Fruit fly (Drosophila melanogaster) whole organism, embryonic: ENCODE data around the gene scramb1.

Experiments used
- Asciz ChIP-seq: fragments of 200-800 bp; sonication (Bioruptor generic); optimal IDR thresholded peaks from 2 replicates; lab custom pipeline; 2017; ENCODE audit warnings: missing biosample characterization, mild to moderate bottlenecking, missing genetic modification characterization, missing genetic modification reagents
- BEAF-32 ChIP-seq: fragments of 200-800 bp; sonication (Bioruptor generic); optimal IDR thresholded peaks from 3 replicates; lab custom pipeline; 2017; ENCODE audit warnings: missing biosample characterization, missing genetic modification characterization, mild to moderate bottlenecking, moderate library complexity, missing genetic modification reagents
- CG11504 ChIP-seq: fragments of 200-800 bp; sonication (Bioruptor generic); optimal IDR thresholded peaks from 3 replicates; lab custom pipeline; 2019; ENCODE audit warnings: missing biosample characterization, mild to moderate bottlenecking, missing genetic modification characterization, moderate library complexity
- CG11723 ChIP-seq: fragments of 200-800 bp; sonication (Bioruptor generic); optimal IDR thresholded peaks from 2 replicates; lab custom pipeline; 2017; ENCODE audit warnings: missing biosample characterization, mild to moderate bottlenecking, missing genetic modification characterization
- CG12071 ChIP-seq: fragments of 200-800 bp; sonication (Bioruptor generic); optimal IDR thresholded peaks from 3 replicates; lab custom pipeline; 2018; ENCODE audit warnings: missing biosample characterization, mild to moderate bottlenecking, missing genetic modification characterization
- CG12769 ChIP-seq: fragments of 200-800 bp; sonication (Bioruptor generic); optimal IDR thresholded peaks from 2 replicates; lab custom pipeline; 2019; ENCODE audit warnings: missing biosample characterization, mild to moderate bottlenecking, missing genetic modification characterization, moderate library complexity
- CG17361 ChIP-seq: fragments of 200-800 bp; sonication (Bioruptor generic); IDR thresholded peaks from 3 replicates; pipeline ENCODE4 v1.3.6; 2022; ENCODE audit warnings: missing biosample characterization, missing genetic modification characterization
- CG2889 ChIP-seq: fragments of 200-800 bp; sonication (Bioruptor generic); IDR thresholded peaks from 3 replicates; pipeline ENCODE4 v1.3.6; 2022; ENCODE audit warnings: missing biosample characterization, missing genetic modification characterization
- CG4707 ChIP-seq: fragments of 200-800 bp; sonication (Bioruptor generic); optimal IDR thresholded peaks from 2 replicates; lab custom pipeline; 2018; ENCODE audit warnings: missing biosample characterization, mild to moderate bottlenecking, missing genetic modification characterization, moderate library complexity
- CG4730 ChIP-seq: fragments of 200-800 bp; sonication (Bioruptor generic); IDR thresholded peaks from 2 replicates; pipeline ENCODE4 v1.3.6; 2022; ENCODE audit warnings: missing biosample characterization, missing genetic modification characterization
- CG5953 ChIP-seq: fragments of 200-800 bp; sonication (Bioruptor generic); IDR thresholded peaks from 2 replicates; pipeline ENCODE4 v1.3.6; 2022; ENCODE audit warnings: missing biosample characterization, missing genetic modification characterization
- CG6791 ChIP-seq: fragments of 200-800 bp; sonication (Bioruptor generic); IDR thresholded peaks from 3 replicates; pipeline ENCODE4 v1.3.6; 2022; ENCODE audit warnings: missing biosample characterization, missing genetic modification characterization; ENCODE audit not compliant: partially characterized antibody
- CG6854 ChIP-seq: fragments of 200-800 bp; sonication (Bioruptor generic); optimal IDR thresholded peaks from 3 replicates; lab custom pipeline; 2017; ENCODE audit warnings: missing biosample characterization, mild to moderate bottlenecking, missing genetic modification characterization
- CG7271 ChIP-seq: fragments of 200-800 bp; sonication (Bioruptor generic); optimal IDR thresholded peaks from 2 replicates; lab custom pipeline; 2018; ENCODE audit warnings: missing biosample characterization, mild to moderate bottlenecking, missing genetic modification characterization, moderate library complexity
- CG7357 ChIP-seq: fragments of 200-800 bp; sonication (Bioruptor generic); IDR thresholded peaks from 3 replicates; pipeline ENCODE4 v1.3.6; 2022; ENCODE audit warnings: missing biosample characterization, missing genetic modification characterization
- CG8388 ChIP-seq: fragments of 200-800 bp; sonication (Bioruptor generic); optimal IDR thresholded peaks from 2 replicates; lab custom pipeline; 2019; ENCODE audit warnings: missing biosample characterization, mild to moderate bottlenecking, missing genetic modification characterization, moderate library complexity
- Dad ChIP-seq: fragments of 200-800 bp; sonication (Bioruptor generic); optimal IDR thresholded peaks from 3 replicates; lab custom pipeline; 2016; ENCODE audit warnings: missing biosample characterization, missing genetic modification characterization
- Deaf1 ChIP-seq: fragments of 200-800 bp; optimal IDR thresholded peaks from 3 replicates; lab custom pipeline; 2019; ENCODE audit warnings: missing biosample characterization, mild to moderate bottlenecking, missing genetic modification characterization, moderate library complexity
- Eip74EF ChIP-seq, 2 experiments: fragments of 200-800 bp in 1 of 2; fragments of >200 bp in 1 of 2; sonication (Bioruptor generic) in 1 of 2; optimal IDR thresholded peaks; 2 replicates each; lab custom pipeline; 2017 to 2019; ENCODE audit warnings: missing biosample characterization in 2 of 2, missing genetic modification characterization in 2 of 2, mild to moderate bottlenecking in 1 of 2, moderate library complexity in 1 of 2
- Ets97D ChIP-seq: fragments of 200-800 bp; sonication (Bioruptor generic); optimal IDR thresholded peaks from 3 replicates; lab custom pipeline; 2016; ENCODE audit warnings: missing biosample characterization, missing genetic modification characterization
- Fer3 ChIP-seq: fragments of 200-800 bp; sonication (Bioruptor generic); optimal IDR thresholded peaks from 2 replicates; lab custom pipeline; 2018; ENCODE audit warnings: missing biosample characterization, mild to moderate bottlenecking, missing genetic modification characterization, moderate library complexity
- Kr ChIP-seq: fragments of 200-800 bp; sonication (Bioruptor generic); optimal IDR thresholded peaks from 2 replicates; lab custom pipeline; 2017; ENCODE audit warnings: missing biosample characterization, mild to moderate bottlenecking, missing genetic modification characterization
- Med ChIP-seq: fragments of 200-800 bp; sonication (Bioruptor generic); peaks from one replicate; lab custom pipeline; 2016; ENCODE audit warnings: missing biosample characterization, missing genetic modification characterization, mild to moderate bottlenecking, inconsistent platforms, moderate library complexity
- NK7.1 ChIP-seq: fragments of 200-800 bp; sonication (Bioruptor generic); optimal IDR thresholded peaks from 3 replicates; lab custom pipeline; 2016; ENCODE audit warnings: missing biosample characterization, missing genetic modification characterization
- Nf-YA ChIP-seq: fragments of 200-800 bp; sonication (Bioruptor generic); IDR thresholded peaks from 2 replicates; pipeline ENCODE4 v1.3.6; 2022; ENCODE audit warnings: missing biosample characterization, missing genetic modification characterization
- Opbp ChIP-seq: fragments of 200-800 bp; sonication (Bioruptor generic); IDR thresholded peaks from 3 replicates; pipeline ENCODE4 v1.3.6; 2022; ENCODE audit warnings: missing biosample characterization, missing genetic modification characterization; ENCODE audit not compliant: partially characterized antibody
- Side ChIP-seq: fragments of 200-800 bp; sonication (Bioruptor generic); optimal IDR thresholded peaks from 2 replicates; lab custom pipeline; 2016; ENCODE audit warnings: missing biosample characterization, missing genetic modification characterization
- Trl ChIP-seq, 3 experiments: fragments of >200 bp in 2 of 3; fragments of 200-800 bp in 1 of 3; sonication (Bioruptor generic) in 1 of 3; optimal IDR thresholded peaks; 2 replicates in 1 of 3; 3 replicates in 2 of 3; lab custom pipeline; 2016 to 2017; ENCODE audit warnings: missing biosample characterization in 1 of 3, missing genetic modification characterization in 1 of 3
- bcd ChIP-seq: fragments of 200-800 bp; sonication (Bioruptor generic); optimal IDR thresholded peaks from 2 replicates; lab custom pipeline; 2017; ENCODE audit warnings: missing biosample characterization, mild to moderate bottlenecking, missing genetic modification characterization
- cas ChIP-seq: fragments of 200-800 bp; sonication (Bioruptor generic); IDR thresholded peaks from 2 replicates; pipeline ENCODE4 v1.3.6; 2022; ENCODE audit warnings: missing biosample characterization, missing genetic modification characterization
- chinmo ChIP-seq: fragments of 200-800 bp; sonication (Bioruptor generic); IDR thresholded peaks from 4 replicates; pipeline ENCODE4 v1.3.6; 2022; ENCODE audit warnings: missing biosample characterization, missing genetic modification characterization; ENCODE audit not compliant: partially characterized antibody
- dan ChIP-seq: fragments of 200-800 bp; sonication (Bioruptor generic); IDR thresholded peaks from 2 replicates; pipeline ENCODE4 v1.3.6; 2022; ENCODE audit warnings: missing biosample characterization, missing genetic modification characterization
- dimm ChIP-seq: fragments of 200-800 bp; sonication (Bioruptor generic); IDR thresholded peaks from 2 replicates; pipeline ENCODE4 v1.3.6; 2022; ENCODE audit warnings: missing biosample characterization, missing genetic modification characterization
- dpn ChIP-seq, 2 experiments: fragments of 200-800 bp; sonication (Bioruptor generic); optimal IDR thresholded peaks; 3 replicates each; lab custom pipeline; 2016; ENCODE audit warnings: missing biosample characterization in 2 of 2, missing genetic modification characterization in 2 of 2
- fd3F ChIP-seq: fragments of 200-800 bp; sonication (Bioruptor generic); optimal IDR thresholded peaks from 2 replicates; lab custom pipeline; 2018; ENCODE audit warnings: missing biosample characterization, mild to moderate bottlenecking, missing genetic modification characterization, moderate library complexity
- fd64A ChIP-seq: fragments of 200-800 bp; sonication (Bioruptor generic); optimal IDR thresholded peaks from 3 replicates; lab custom pipeline; 2018; ENCODE audit warnings: missing biosample characterization, mild to moderate bottlenecking, missing genetic modification characterization
- fru ChIP-seq: fragments of >200 bp; optimal IDR thresholded peaks from 2 replicates; lab custom pipeline; 2017
- ind ChIP-seq: fragments of 200-800 bp; sonication (Bioruptor generic); optimal IDR thresholded peaks from 3 replicates; lab custom pipeline; 2016; ENCODE audit warnings: missing biosample characterization, missing genetic modification characterization
- insv ChIP-seq, 2 experiments: fragments of 200-800 bp; sonication (Bioruptor generic); optimal IDR thresholded peaks; 3 replicates each; lab custom pipeline; 2016 to 2018; ENCODE audit warnings: missing biosample characterization in 2 of 2, missing genetic modification characterization in 2 of 2
- lab ChIP-seq: fragments of 200-800 bp; sonication (Bioruptor generic); optimal IDR thresholded peaks from 3 replicates; lab custom pipeline; 2017; ENCODE audit warnings: missing biosample characterization, missing genetic modification characterization, mild to moderate bottlenecking, moderate library complexity, missing genetic modification reagents
- odd ChIP-seq: fragments of 200-800 bp; sonication (Bioruptor generic); optimal IDR thresholded peaks from 2 replicates; lab custom pipeline; 2017; ENCODE audit warnings: missing biosample characterization, mild to moderate bottlenecking, missing genetic modification characterization
- p53 ChIP-seq: fragments of 200-800 bp; sonication (Bioruptor generic); optimal IDR thresholded peaks from 2 replicates; lab custom pipeline; 2016; ENCODE audit warnings: missing biosample characterization, missing genetic modification characterization
- run ChIP-seq: fragments of 200-800 bp; sonication (Bioruptor generic); optimal IDR thresholded peaks from 3 replicates; lab custom pipeline; 2018; ENCODE audit warnings: missing biosample characterization, mild to moderate bottlenecking, missing genetic modification characterization
- shn ChIP-seq: fragments of 200-800 bp; sonication (Bioruptor generic); optimal IDR thresholded peaks from 3 replicates; lab custom pipeline; 2016; ENCODE audit warnings: missing biosample characterization, missing genetic modification characterization
- tin ChIP-seq: fragments of 200-800 bp; sonication (Bioruptor generic); optimal IDR thresholded peaks from 3 replicates; lab custom pipeline; 2016; ENCODE audit warnings: missing biosample characterization, missing genetic modification characterization
- ttk ChIP-seq: fragments of 200-800 bp; sonication (Bioruptor generic); IDR thresholded peaks from 2 replicates; pipeline ENCODE4 v2.1.2; 2022; ENCODE audit warnings: missing biosample characterization, missing genetic modification characterization
- tx ChIP-seq: fragments of 200-800 bp; sonication (Bioruptor generic); optimal IDR thresholded peaks from 2 replicates; lab custom pipeline; 2016; ENCODE audit warnings: missing biosample characterization, missing genetic modification characterization
- unc-4 ChIP-seq: fragments of 200-800 bp; sonication (Bioruptor generic); IDR thresholded peaks from 2 replicates; pipeline ENCODE4 v1.3.6; 2022; ENCODE audit warnings: missing biosample characterization, missing genetic modification characterization; ENCODE audit not compliant: partially characterized antibody
- vvl ChIP-seq: fragments of 200-800 bp; sonication (Bioruptor generic); IDR thresholded peaks from 2 replicates; pipeline ENCODE4 v1.3.6; 2022; ENCODE audit warnings: missing biosample characterization, missing genetic modification characterization
- wek ChIP-seq: fragments of 200-800 bp; sonication (Bioruptor generic); optimal IDR thresholded peaks from 3 replicates; lab custom pipeline; 2018; ENCODE audit warnings: missing biosample characterization, mild to moderate bottlenecking, missing genetic modification characterization, moderate library complexity
- z ChIP-seq: fragments of 200-800 bp; sonication (Bioruptor generic); IDR thresholded peaks from 3 replicates; pipeline ENCODE4 v1.3.6; 2022; ENCODE audit warnings: missing biosample characterization, missing genetic modification characterization

Gene scramb1

DNA sequence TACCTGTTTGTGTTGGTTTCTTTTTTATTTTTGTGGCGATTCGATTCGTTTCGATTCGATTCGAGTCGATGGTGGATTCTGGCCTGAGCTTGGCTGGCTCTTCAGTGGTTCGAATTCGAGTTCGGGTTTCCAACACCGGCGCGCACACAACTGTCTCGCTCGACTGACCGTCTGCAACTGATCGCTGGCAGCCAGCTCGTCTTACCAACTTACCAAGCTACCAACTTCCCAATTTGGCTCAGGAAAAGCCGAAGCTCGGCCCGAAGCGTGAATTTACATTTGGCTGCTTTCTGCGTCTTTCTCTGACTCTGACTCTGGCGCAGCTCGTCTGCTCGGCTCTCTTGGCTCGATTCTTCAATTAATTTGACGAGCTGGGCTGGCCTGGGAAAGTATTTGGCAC, 23.4 kb downstream of the scramb1 start, which contains the start of gene ect:
Gene ect (minus strand): TSS at position 183 of the 400 bp plus-strand sequence.
- no peak for TF ChIP-seq Ets97D (GFP tag; lab: Kevin White, UChicago)
- TF ChIP-seq CG12071 (GFP tag; lab: Kevin White, UChicago): no peak
- peak; percentile 88 for TF ChIP-seq CG12769
- no peak for TF ChIP-seq unc-4
- TF ChIP-seq dpn (GFP tag; optimal IDR thresholded peaks at IDR 0.05; lab: Kevin White, UChicago): no peak
- TF ChIP-seq ttk (GFP tag; lab: Robert Waterston, UW): peak; percentile 24; the same call in 1 of the 2 replicates
- no peak for TF ChIP-seq CG7271 (tag; lab: Kevin White, UChicago)
- TF ChIP-seq insv (GFP tag; optimal IDR thresholded peaks at IDR 0.05; lab: Kevin White, UChicago): no peak
- no peak for TF ChIP-seq fd64A (GFP tag; lab: Kevin White, UChicago)
- no peak for TF ChIP-seq fru
- no peak for TF ChIP-seq CG11504 (tag; lab: Kevin White, UChicago)
- no peak for TF ChIP-seq Side (GFP tag; lab: Kevin White, UChicago)
- no peak for TF ChIP-seq CG4707 (GFP tag; lab: Kevin White, UChicago)
- no peak for TF ChIP-seq wek (GFP tag; lab: Kevin White, UChicago)
- TF ChIP-seq Dad (GFP tag; lab: Kevin White, UChicago): no peak
- TF ChIP-seq Trl (optimal IDR thresholded peaks at IDR 0.05; lab: Kevin White, UChicago): peak in 1 of 2 experiments; percentile 1
- TF ChIP-seq Trl (GFP tag; optimal IDR thresholded peaks at IDR 0.05; lab: Kevin White, UChicago): no peak
- TF ChIP-seq CG6854 (GFP tag; lab: Kevin White, UChicago): no peak
- TF ChIP-seq tx (GFP tag; lab: Kevin White, UChicago): no peak
- no peak for TF ChIP-seq fd3F (GFP tag; lab: Kevin White, UChicago)
- TF ChIP-seq z (GFP tag; lab: Robert Waterston, UW): peak; percentile 26; the same call in 1 of the 3 replicates
- TF ChIP-seq bcd (GFP tag; lab: Kevin White, UChicago): no peak
- TF ChIP-seq run (tag; lab: Kevin White, UChicago): no peak
- TF ChIP-seq dimm (GFP tag; lab: Robert Waterston, UW): no peak
- TF ChIP-seq Nf-YA (GFP tag; lab: Robert Waterston, UW): no peak
- no peak for TF ChIP-seq CG11723 (GFP tag; lab: Kevin White, UChicago)
- TF ChIP-seq dan: no peak
- TF ChIP-seq p53 (GFP tag; lab: Kevin White, UChicago): no peak
- no peak for TF ChIP-seq Eip74EF (GFP tag; optimal IDR thresholded peaks at IDR 0.05; lab: Kevin White, UChicago)
- peak; percentile 58 for TF ChIP-seq Med (GFP tag; lab: Kevin White, UChicago)
- peak; percentile 91 for TF ChIP-seq Deaf1 (tag; lab: Kevin White, UChicago)
- 0 out of 3 replicates have a peak, but pooled peaks have one; percentile 13 for TF ChIP-seq Opbp (GFP tag; lab: Robert Waterston, UW)
- TF ChIP-seq shn (GFP tag; lab: Kevin White, UChicago): no peak
- no peak for TF ChIP-seq CG17361
- TF ChIP-seq cas (GFP tag; lab: Robert Waterston, UW): no peak
- TF ChIP-seq tin (GFP tag; lab: Kevin White, UChicago): no peak
- peak; percentile 11 for TF ChIP-seq lab (GFP tag; lab: Kevin White, UChicago)
- TF ChIP-seq CG5953 (GFP tag; lab: Robert Waterston, UW): no peak
- TF ChIP-seq CG6791 (GFP tag; lab: Robert Waterston, UW): no peak
- 0 out of 4 replicates have a peak, but pooled peaks have one; percentile 66 for TF ChIP-seq chinmo (GFP tag; lab: Robert Waterston, UW)
- no peak for TF ChIP-seq NK7.1 (GFP tag; lab: Kevin White, UChicago)
- no peak for TF ChIP-seq BEAF-32 (GFP tag; lab: Kevin White, UChicago)
- TF ChIP-seq odd (GFP tag; lab: Kevin White, UChicago): no peak
- TF ChIP-seq Asciz (GFP tag; lab: Kevin White, UChicago): no peak
- no peak for TF ChIP-seq CG8388 (GFP tag; lab: Kevin White, UChicago)
- TF ChIP-seq CG4730 (GFP tag; lab: Robert Waterston, UW): 0 out of 2 replicates have a peak, but pooled peaks have one; percentile 26
- TF ChIP-seq Kr (GFP tag; lab: Kevin White, UChicago): no peak
- no peak for TF ChIP-seq Fer3
- TF ChIP-seq vvl (GFP tag; lab: Robert Waterston, UW): peak; percentile 67
- no peak for TF ChIP-seq CG7357 (GFP tag; lab: Robert Waterston, UW)
- TF ChIP-seq ind: no peak
- TF ChIP-seq CG2889 (GFP tag; lab: Robert Waterston, UW): no peak
